Worm (Caenorhabditis elegans) whole organism, L1 larva: Measurements from ENCODE around the gene srd-26.

Source experiments
- blmp-1 ChIP-seq: fragments of 150-350 bp; optimal IDR thresholded peaks from 2 replicates; lab custom pipeline; 2014; ENCODE audit warnings: missing biosample characterization, missing genetic modification characterization
- dpl-1 ChIP-seq, 3 experiments: fragments of 150-350 bp in 2 of 3; sonication (generic microtip) in 1 of 3; optimal IDR thresholded peaks; 2 replicates each; lab custom pipeline; 2014 to 2017; ENCODE audit warnings: missing biosample characterization in 3 of 3, missing genetic modification characterization in 3 of 3, missing genetic modification reagents in 3 of 3
- egl-27 ChIP-seq, 2 experiments: fragments of 150-350 bp in 1 of 2; sonication (generic microtip); optimal IDR thresholded peaks; 3 replicates each; lab custom pipeline; 2017 to 2018; ENCODE audit warnings: missing biosample characterization in 2 of 2, missing genetic modification characterization in 2 of 2, missing genetic modification reagents in 2 of 2
- lin-35 ChIP-seq, 2 experiments: fragments of 150-350 bp; optimal IDR thresholded peaks; 2 replicates each; lab custom pipeline; 2014; ENCODE audit warnings: missing biosample characterization in 2 of 2, missing genetic modification characterization in 2 of 2, missing genetic modification reagents in 2 of 2
- nhr-84 ChIP-seq: sonication (generic microtip); optimal IDR thresholded peaks from 2 replicates; lab custom pipeline; 2017; ENCODE audit warnings: missing biosample characterization, missing genetic modification characterization
- swsn-7 ChIP-seq: sonication (generic microtip); optimal IDR thresholded peaks from 2 replicates; lab custom pipeline; 2016; ENCODE audit warnings: missing genetic modification characterization, missing compliant biosample characterization
- ztf-11 ChIP-seq, 2 experiments: sonication (generic microtip); optimal IDR thresholded peaks; 2 replicates each; lab custom pipeline; 2016 to 2017; ENCODE audit warnings: missing genetic modification characterization in 2 of 2, missing biosample characterization in 1 of 2, missing compliant biosample characterization in 1 of 2

ce11 chrV:14130226-14130625 lies 32.6 kb downstream of the srd-26 start:
- TF ChIP-seq dpl-1 (GFP tag; optimal IDR thresholded peaks at IDR 0.05; lab: Kevin White, UChicago) = no peak
- TF ChIP-seq swsn-7 = no peak
- no peak for TF ChIP-seq ztf-11 (tag; optimal IDR thresholded peaks at IDR 0.05; lab: Kevin White, UChicago)
- TF ChIP-seq egl-27 (tag; optimal IDR thresholded peaks at IDR 0.05; lab: Kevin White, UChicago) = no peak
- no peak for TF ChIP-seq nhr-84 (tag; lab: Kevin White, UChicago)
- TF ChIP-seq blmp-1 (tag; lab: Kevin White, UChicago) = no peak
- TF ChIP-seq lin-35 (GFP tag; optimal IDR thresholded peaks at IDR 0.05; lab: Kevin White, UChicago) = no peak
